Worm (Caenorhabditis elegans) whole organism, L1 larva: ENCODE data around the gene drr-2.

Source experiments
- blmp-1 ChIP-seq: fragments of 150-350 bp; optimal IDR thresholded peaks from 2 replicates; lab custom pipeline; 2014; ENCODE audit warnings: missing biosample characterization, missing genetic modification characterization
- ceh-88 ChIP-seq: fragments of 200-800 bp; sonication (Bioruptor generic); IDR thresholded peaks from 2 replicates; pipeline ENCODE4 v1.3.6; 2022; ENCODE audit warnings: missing genetic modification characterization, missing compliant biosample characterization
- dsc-1 ChIP-seq: sonication (generic microtip); optimal IDR thresholded peaks from 2 replicates; lab custom pipeline; 2016; ENCODE audit warnings: mild to moderate bottlenecking, missing genetic modification characterization, missing compliant biosample characterization
- efl-1 ChIP-seq, 4 experiments: fragments of 150-350 bp; optimal IDR thresholded peaks in 3 of 4; peaks in 1 of 4; 1 replicate in 1 of 4; 2 replicates in 3 of 4; lab custom pipeline; 2014; ENCODE audit warnings: missing biosample characterization in 2 of 4, missing genetic modification characterization in 2 of 4, missing genetic modification reagents in 2 of 4
- egl-13 ChIP-seq: sonication (generic microtip); optimal IDR thresholded peaks from 2 replicates; lab custom pipeline; 2016; ENCODE audit warnings: missing genotype, missing genetic modification reagents, missing genetic modification characterization, missing compliant biosample characterization
- elt-2 ChIP-seq: sonication (generic microtip); optimal IDR thresholded peaks from 2 replicates; lab custom pipeline; 2016; ENCODE audit warnings: missing genetic modification characterization, mild to moderate bottlenecking, inconsistent platforms, missing compliant biosample characterization, missing genetic modification reagents
- elt-3 ChIP-seq, 6 experiments: fragments of 150-350 bp in 1 of 6; sonication (generic microtip); optimal IDR thresholded peaks; 2 replicates each; lab custom pipeline; 2017 to 2018; ENCODE audit warnings: missing biosample characterization in 6 of 6, missing genetic modification characterization in 6 of 6, inconsistent platforms in 1 of 6
- lin-14 ChIP-seq: fragments of 200-800 bp; sonication (Bioruptor generic); optimal IDR thresholded peaks from 2 replicates; lab custom pipeline; 2018; ENCODE audit warnings: mild to moderate bottlenecking, missing genetic modification characterization, moderate library complexity, missing compliant biosample characterization
- lin-35 ChIP-seq, 2 experiments: fragments of 150-350 bp; optimal IDR thresholded peaks; 2 replicates each; lab custom pipeline; 2014; ENCODE audit warnings: missing biosample characterization in 2 of 2, missing genetic modification characterization in 2 of 2, missing genetic modification reagents in 2 of 2
- lir-3 ChIP-seq: sonication (generic microtip); optimal IDR thresholded peaks from 2 replicates; lab custom pipeline; 2016; ENCODE audit warnings: mild to moderate bottlenecking, missing genetic modification characterization, moderate library complexity, missing compliant biosample characterization; ENCODE audit not compliant: poor library complexity
- lsy-2 ChIP-seq, 2 experiments: fragments of 150-350 bp; optimal IDR thresholded peaks; 2 replicates each; lab custom pipeline; 2014; ENCODE audit warnings: missing biosample characterization in 2 of 2, missing genetic modification characterization in 2 of 2
- mdl-1 ChIP-seq, 2 experiments: fragments of 150-350 bp; optimal IDR thresholded peaks; 2 replicates each; lab custom pipeline; 2014 to 2017; ENCODE audit warnings: missing biosample characterization in 2 of 2, missing genetic modification characterization in 2 of 2, inconsistent platforms in 1 of 2
- mep-1 ChIP-seq: fragments of 150-350 bp; optimal IDR thresholded peaks from 2 replicates; lab custom pipeline; 2014; ENCODE audit warnings: missing biosample characterization, missing genetic modification characterization
- nhr-11 ChIP-seq: fragments of 150-350 bp; optimal IDR thresholded peaks from 2 replicates; lab custom pipeline; 2014; ENCODE audit warnings: missing biosample characterization, missing genetic modification characterization
- nhr-19 ChIP-seq: fragments of 200-800 bp; sonication (Bioruptor generic); conservative IDR thresholded peaks from 2 replicates; pipeline ENCODE4 v1.3.6; 2022; ENCODE audit warnings: missing genetic modification characterization, missing compliant biosample characterization
- nhr-20 ChIP-seq: sonication (generic microtip); optimal IDR thresholded peaks from 2 replicates; lab custom pipeline; 2016; ENCODE audit warnings: mild to moderate bottlenecking, missing genetic modification characterization, missing compliant biosample characterization
- nhr-71 ChIP-seq: sonication (generic microtip); optimal IDR thresholded peaks from 2 replicates; lab custom pipeline; 2016; ENCODE audit warnings: mild to moderate bottlenecking, missing genetic modification characterization, moderate library complexity, missing compliant biosample characterization
- nhr-85 ChIP-seq: sonication (generic microtip); peaks from one replicate; lab custom pipeline; 2016; ENCODE audit warnings: missing genetic modification characterization, inconsistent platforms, missing compliant biosample characterization
- nhr-90 ChIP-seq: sonication (generic microtip); optimal IDR thresholded peaks from 2 replicates; lab custom pipeline; 2016; ENCODE audit warnings: mild to moderate bottlenecking, missing genetic modification characterization, missing compliant biosample characterization; ENCODE audit not compliant: poor library complexity
- pax-3 ChIP-seq: fragments of 200-800 bp; sonication (Bioruptor generic); optimal IDR thresholded peaks from 2 replicates; lab custom pipeline; 2018; ENCODE audit warnings: mild to moderate bottlenecking, missing genetic modification characterization, moderate library complexity, missing compliant biosample characterization
- skn-1 ChIP-seq: fragments of 150-350 bp; optimal IDR thresholded peaks from 2 replicates; lab custom pipeline; 2014; ENCODE audit warnings: missing biosample characterization, missing genetic modification characterization
- snu-23 ChIP-seq: sonication (generic microtip); optimal IDR thresholded peaks from 2 replicates; lab custom pipeline; 2016; ENCODE audit warnings: missing genetic modification characterization, missing compliant biosample characterization
- swsn-7 ChIP-seq: sonication (generic microtip); optimal IDR thresholded peaks from 2 replicates; lab custom pipeline; 2016; ENCODE audit warnings: missing genetic modification characterization, missing compliant biosample characterization
- vab-15 ChIP-seq: sonication (generic microtip); optimal IDR thresholded peaks from 2 replicates; lab custom pipeline; 2017; ENCODE audit warnings: missing genotype, mild to moderate bottlenecking, missing genetic modification characterization, missing compliant biosample characterization
- zip-4 ChIP-seq: fragments of 200-800 bp; sonication (Bioruptor generic); optimal IDR thresholded peaks from 2 replicates; lab custom pipeline; 2018; ENCODE audit warnings: mild to moderate bottlenecking, missing genetic modification characterization, moderate library complexity, missing compliant biosample characterization
- ztf-11 ChIP-seq, 2 experiments: sonication (generic microtip); optimal IDR thresholded peaks; 2 replicates each; lab custom pipeline; 2016 to 2017; ENCODE audit warnings: missing genetic modification characterization in 2 of 2, missing biosample characterization in 1 of 2, missing compliant biosample characterization in 1 of 2

drr-2 gene

ce11 chrIII:13672654-13673330, 29.4 kb upstream of the drr-2 start, which contains the start of gene aqp-11:
aqp-11 (plus strand) TSS chrIII:13673280.
- no peak for TF ChIP-seq nhr-19 (GFP tag; lab: Robert Waterston, UW)
- TF ChIP-seq egl-13 (tag; lab: Kevin White, UChicago) = no peak
- no peak for TF ChIP-seq lir-3 (tag; lab: Kevin White, UChicago)
- TF ChIP-seq vab-15 = no peak
- peak; percentile 40 for TF ChIP-seq elt-2 (tag; lab: Kevin White, UChicago)
- TF ChIP-seq lin-35 (GFP tag; optimal IDR thresholded peaks at IDR 0.05; lab: Kevin White, UChicago) = peak in 1 of 2 experiments; percentile 38
- peak in 1 of 2 experiments; percentile 13 for TF ChIP-seq efl-1 (optimal IDR thresholded peaks at IDR 0.05; lab: Kevin White, UChicago)
- TF ChIP-seq efl-1 (GFP tag; optimal IDR thresholded peaks at IDR 0.05 in 1 of 2; lab: Kevin White, UChicago) = no peak
- no peak for TF ChIP-seq dsc-1
- TF ChIP-seq nhr-90 (tag; lab: Kevin White, UChicago) = no peak
- peak; percentile 11 for TF ChIP-seq snu-23
- peak; percentile 5 for TF ChIP-seq mep-1 (tag; lab: Kevin White, UChicago)
- peak in 1 of 6 experiments; percentile 42 for TF ChIP-seq elt-3 (tag; optimal IDR thresholded peaks at IDR 0.05; lab: Kevin White, UChicago)
- peak; percentile 29 for TF ChIP-seq nhr-85 (tag; lab: Kevin White, UChicago)
- peak; percentile 96 for TF ChIP-seq skn-1
- TF ChIP-seq ztf-11 (tag; optimal IDR thresholded peaks at IDR 0.05; lab: Kevin White, UChicago) = no peak
- no peak for TF ChIP-seq blmp-1 (tag; lab: Kevin White, UChicago)
- TF ChIP-seq lin-14 = peak; percentile 35
- TF ChIP-seq, all 84 proteins: peak for 9

ce11 chrIII:13669519-13669918, 26.1 kb upstream of the drr-2 start:
- no peak for TF ChIP-seq efl-1 (optimal IDR thresholded peaks at IDR 0.05; lab: Kevin White, UChicago)
- TF ChIP-seq efl-1 (GFP tag; optimal IDR thresholded peaks at IDR 0.05 in 1 of 2; lab: Kevin White, UChicago) = peak in 1 of 2 experiments; percentile 15
- no peak for TF ChIP-seq nhr-20 (tag; lab: Kevin White, UChicago)

- TF ChIP-seq swsn-7 (tag; lab: Kevin White, UChicago) (no peak), mdl-1 (tag; optimal IDR thresholded peaks at IDR 0.05; lab: Kevin White, UChicago) (no peak), nhr-71 (tag; lab: Kevin White, UChicago) (no peak), blmp-1 (tag; lab: Kevin White, UChicago) (no peak), efl-1 (optimal IDR thresholded peaks at IDR 0.05; lab: Kevin White, UChicago) (no peak), efl-1 (GFP tag; optimal IDR thresholded peaks at IDR 0.05 in 1 of 2; lab: Kevin White, UChicago) (peak in 1 of 2 experiments; percentile 37), snu-23 (no peak), nhr-11 (tag; lab: Kevin White, UChicago) (no peak), nhr-20 (tag; lab: Kevin White, UChicago) (no peak)
These were observed 24.4 kb upstream of the drr-2 start, which contains the start of gene flp-15 for ce11 chrIII:13667739-13668138. flp-15 (minus strand) TSS chrIII:13667839.

- peak in 1 of 2 experiments; percentile 25 for TF ChIP-seq lsy-2 (tag; optimal IDR thresholded peaks at IDR 0.05; lab: Kevin White, UChicago)
- no peak for TF ChIP-seq pax-3
- TF ChIP-seq, all 84 proteins: peak for 1
These were observed 23.0 kb upstream of the drr-2 start for ce11 chrIII:13666406-13666805.

- TF ChIP-seq efl-1 (optimal IDR thresholded peaks at IDR 0.05; lab: Kevin White, UChicago) (no peak), efl-1 (GFP tag; optimal IDR thresholded peaks at IDR 0.05 in 1 of 2; lab: Kevin White, UChicago) (peak in 1 of 2 experiments; percentile 85), blmp-1 (tag; lab: Kevin White, UChicago) (peak; percentile 27), zip-4 (no peak)
These were observed 16.8 kb upstream of the drr-2 start for ce11 chrIII:13660123-13660522.

ce11 chrIII:13659028-13659427, 15.7 kb upstream of the drr-2 start:
- TF ChIP-seq ceh-88 (no peak), blmp-1 (tag; lab: Kevin White, UChicago) (peak; percentile 78), lin-14 (peak; percentile 35)
- TF ChIP-seq, all 84 proteins: peak for 2
